Comparison of ENCODE assay signal across 1 fruit fly cellular context in genomic region chr2L:15913674-15914037, dm6.
TF ChIP-seq lines count a peak whose summit lies in the region.

No protein-coding gene starts in this region.

TF ChIP-seq in whole organism, embryonic, 481 proteins besides CTCF, POLR2A, EP300 and RAD21 (continued from another document and continues in another):
- peak; percentile 47 for TF ChIP-seq CG10543 (GFP tag; optimal IDR thresholded peaks at IDR 0.05; lab: Kevin White, UChicago)
- TF ChIP-seq fd64A (GFP tag; optimal IDR thresholded peaks at IDR 0.05; lab: Kevin White, UChicago) = peak; percentile 10
- TF ChIP-seq ftz-f1 (GFP tag; optimal IDR thresholded peaks at IDR 0.05; lab: Kevin White, UChicago) = peak; percentile 72
- TF ChIP-seq kay (GFP tag; optimal IDR thresholded peaks at IDR 0.05; lab: Kevin White, UChicago) = no peak
- no peak for TF ChIP-seq CG2712 (tag; optimal IDR thresholded peaks at IDR 0.05; lab: Kevin White, UChicago)
- no peak for TF ChIP-seq CG7963 (GFP tag; IDR thresholded peaks at IDR 0.05; lab: Robert Waterston, UW; ENCODE audit: partially characterized antibody)
- no peak for TF ChIP-seq lilli (GFP tag; optimal IDR thresholded peaks at IDR 0.05; lab: Kevin White, UChicago)
- TF ChIP-seq CG12769 (tag; optimal IDR thresholded peaks at IDR 0.05; lab: Kevin White, UChicago) = no peak
- TF ChIP-seq fd102C (GFP tag; optimal IDR thresholded peaks at IDR 0.05; lab: Kevin White, UChicago) = no peak
- no peak for TF ChIP-seq rib (GFP tag; IDR thresholded peaks at IDR 0.05; lab: Robert Waterston, UW)
- TF ChIP-seq pros (GFP tag; optimal IDR thresholded peaks at IDR 0.05; lab: Kevin White, UChicago) = no peak
- no peak for TF ChIP-seq CG32772 (GFP tag; IDR thresholded peaks at IDR 0.05; lab: Robert Waterston, UW)
- no peak for TF ChIP-seq Max (GFP tag; optimal IDR thresholded peaks at IDR 0.05; lab: Kevin White, UChicago)
- 0 out of 2 replicates have a peak, but pooled peaks have one; percentile 30 for TF ChIP-seq hbn (GFP tag; IDR thresholded peaks at IDR 0.05; lab: Robert Waterston, UW; ENCODE audit: partially characterized antibody)
- TF ChIP-seq toy (GFP tag; IDR thresholded peaks at IDR 0.05; lab: Robert Waterston, UW) = no peak
- no peak for TF ChIP-seq bab2 (GFP tag; optimal IDR thresholded peaks at IDR 0.05; lab: Kevin White, UChicago)
- TF ChIP-seq Tbp (GFP tag; optimal IDR thresholded peaks at IDR 0.05; lab: Kevin White, UChicago) = no peak
- no peak for TF ChIP-seq trh (GFP tag; optimal IDR thresholded peaks at IDR 0.05; lab: Kevin White, UChicago)
- no peak for TF ChIP-seq Drgx (GFP tag; IDR thresholded peaks at IDR 0.05; lab: Robert Waterston, UW)
- TF ChIP-seq CG8924 (tag; optimal IDR thresholded peaks at IDR 0.05; lab: Kevin White, UChicago) = peak; percentile 91
- no peak for TF ChIP-seq CG4617 (GFP tag; optimal IDR thresholded peaks at IDR 0.05; lab: Kevin White, UChicago; ENCODE audit: borderline replicate concordance)
- TF ChIP-seq CG4328 (GFP tag; optimal IDR thresholded peaks at IDR 0.05; lab: Kevin White, UChicago) = no peak
- no peak for TF ChIP-seq CG11696 (GFP tag; IDR thresholded peaks at IDR 0.05; lab: Robert Waterston, UW)
- no peak for TF ChIP-seq dan (GFP tag; IDR thresholded peaks at IDR 0.05; lab: Robert Waterston, UW)
- no peak for TF ChIP-seq Hr78 (GFP tag; optimal IDR thresholded peaks at IDR 0.05; lab: Kevin White, UChicago)
- TF ChIP-seq CG14050 (GFP tag; IDR thresholded peaks at IDR 0.05; lab: Robert Waterston, UW) = no peak
- no peak for TF ChIP-seq ems (GFP tag; optimal IDR thresholded peaks at IDR 0.05; lab: Kevin White, UChicago)
- TF ChIP-seq Neu2 (GFP tag; optimal IDR thresholded peaks at IDR 0.05; lab: Kevin White, UChicago; ENCODE audit: borderline replicate concordance) = no peak
- TF ChIP-seq Dp (GFP tag; optimal IDR thresholded peaks at IDR 0.05; lab: Kevin White, UChicago) = no peak
- no peak for TF ChIP-seq CG3838 (GFP tag; optimal IDR thresholded peaks at IDR 0.05; lab: Kevin White, UChicago)
- no peak for TF ChIP-seq ara (GFP tag; IDR thresholded peaks at IDR 0.05; lab: Robert Waterston, UW)
- TF ChIP-seq Gsc (GFP tag; IDR thresholded peaks at IDR 0.05; lab: Robert Waterston, UW) = no peak
- no peak for TF ChIP-seq CG17186 (GFP tag; optimal IDR thresholded peaks at IDR 0.05; lab: Kevin White, UChicago)
- no peak for TF ChIP-seq lmd (GFP tag; IDR thresholded peaks at IDR 0.05; lab: Robert Waterston, UW)
- no peak for TF ChIP-seq stwl (tag; optimal IDR thresholded peaks at IDR 0.05; lab: Kevin White, UChicago)
- TF ChIP-seq salm (tag; optimal IDR thresholded peaks at IDR 0.05; lab: Kevin White, UChicago) = no peak
- no peak for TF ChIP-seq CG14667 (GFP tag; IDR thresholded peaks at IDR 0.05; lab: Robert Waterston, UW)
- TF ChIP-seq ash1 (GFP tag; optimal IDR thresholded peaks at IDR 0.05; lab: Kevin White, UChicago) = no peak
- TF ChIP-seq CG18599 (GFP tag; optimal IDR thresholded peaks at IDR 0.05; lab: Kevin White, UChicago) = no peak
- TF ChIP-seq CG17612 (GFP tag; IDR thresholded peaks at IDR 0.05; lab: Robert Waterston, UW) = no peak
- no peak for TF ChIP-seq pita (GFP tag; optimal IDR thresholded peaks at IDR 0.05; lab: Kevin White, UChicago)
- TF ChIP-seq CG17912 (GFP tag; optimal IDR thresholded peaks at IDR 0.05; lab: Kevin White, UChicago) = no peak
- no peak for TF ChIP-seq NK7.1 (GFP tag; optimal IDR thresholded peaks at IDR 0.05; lab: Kevin White, UChicago)
- no peak for TF ChIP-seq CG5180 (GFP tag; optimal IDR thresholded peaks at IDR 0.05; lab: Kevin White, UChicago)
- no peak for TF ChIP-seq CG7745 (tag; optimal IDR thresholded peaks at IDR 0.05; lab: Kevin White, UChicago)
- peak; percentile 86 for TF ChIP-seq abd-A (tag; optimal IDR thresholded peaks at IDR 0.05; lab: Kevin White, UChicago)
- TF ChIP-seq CG7271 (tag; optimal IDR thresholded peaks at IDR 0.05; lab: Kevin White, UChicago) = no peak
- TF ChIP-seq Sin3A (optimal IDR thresholded peaks at IDR 0.05; lab: Kevin White, UChicago) = no peak
- no peak for TF ChIP-seq usp (GFP tag; optimal IDR thresholded peaks at IDR 0.05; lab: Kevin White, UChicago)
- TF ChIP-seq TFAM (GFP tag; optimal IDR thresholded peaks at IDR 0.05; lab: Kevin White, UChicago) = no peak
- TF ChIP-seq chinmo (GFP tag; IDR thresholded peaks at IDR 0.05; lab: Robert Waterston, UW; ENCODE audit: partially characterized antibody) = peak; percentile 89; the same call in 2 of the 4 replicates
- TF ChIP-seq CG15479 (GFP tag; optimal IDR thresholded peaks at IDR 0.05; lab: Kevin White, UChicago) = no peak
- TF ChIP-seq CG10321 (GFP tag; IDR thresholded peaks at IDR 0.05; lab: Robert Waterston, UW) = no peak
- TF ChIP-seq Camta (GFP tag; optimal IDR thresholded peaks at IDR 0.05; lab: Kevin White, UChicago) = no peak
- TF ChIP-seq esg (GFP tag; conservative IDR thresholded peaks at IDR 0.05; lab: Robert Waterston, UW) = no peak
- no peak for TF ChIP-seq CG31365 (tag; optimal IDR thresholded peaks at IDR 0.05; lab: Kevin White, UChicago)
- no peak for TF ChIP-seq CG17829 (tag; optimal IDR thresholded peaks at IDR 0.05; lab: Kevin White, UChicago)
- TF ChIP-seq zfh1 (GFP tag; IDR thresholded peaks at IDR 0.05; lab: Robert Waterston, UW) = no peak
- no peak for TF ChIP-seq CG15601 (tag; optimal IDR thresholded peaks at IDR 0.05; lab: Kevin White, UChicago)
- TF ChIP-seq CG32767 (GFP tag; IDR thresholded peaks at IDR 0.05; lab: Robert Waterston, UW) = no peak
- no peak for TF ChIP-seq fd3F (GFP tag; optimal IDR thresholded peaks at IDR 0.05; lab: Kevin White, UChicago)
- no peak for TF ChIP-seq CG2678 (tag; optimal IDR thresholded peaks at IDR 0.05; lab: Kevin White, UChicago)
- TF ChIP-seq lbe (GFP tag; optimal IDR thresholded peaks at IDR 0.05; lab: Kevin White, UChicago) = no peak
- TF ChIP-seq seq (GFP tag; IDR thresholded peaks at IDR 0.05; lab: Robert Waterston, UW) = no peak
- no peak for TF ChIP-seq Nf-YC (tag; optimal IDR thresholded peaks at IDR 0.05; lab: Kevin White, UChicago)
- 0 out of 3 replicates have a peak, but pooled peaks have one; percentile 22 for TF ChIP-seq CG6175 (GFP tag; IDR thresholded peaks at IDR 0.05; lab: Robert Waterston, UW)
- TF ChIP-seq CG3065 (GFP tag; optimal IDR thresholded peaks at IDR 0.05; lab: Kevin White, UChicago) = no peak
- no peak for TF ChIP-seq Nf-YA (GFP tag; IDR thresholded peaks at IDR 0.05; lab: Robert Waterston, UW)
- no peak for TF ChIP-seq CG3726 (GFP tag; IDR thresholded peaks at IDR 0.05; lab: Robert Waterston, UW)
- TF ChIP-seq z (GFP tag; IDR thresholded peaks at IDR 0.05; lab: Robert Waterston, UW) = no peak
- TF ChIP-seq CG13123 (GFP tag; optimal IDR thresholded peaks at IDR 0.05; lab: Kevin White, UChicago) = no peak
- 0 out of 2 replicates have a peak, but pooled peaks have one; percentile 50 for TF ChIP-seq chm (GFP tag; IDR thresholded peaks at IDR 0.05; lab: Robert Waterston, UW)
- TF ChIP-seq hkb (optimal IDR thresholded peaks at IDR 0.05; lab: Kevin White, UChicago) = no peak
- TF ChIP-seq hkb (GFP tag; IDR thresholded peaks at IDR 0.05; lab: Robert Waterston, UW) = no peak
- TF ChIP-seq exex (tag; optimal IDR thresholded peaks at IDR 0.05; lab: Kevin White, UChicago) = peak; percentile 24
- no peak for TF ChIP-seq CG6854 (GFP tag; optimal IDR thresholded peaks at IDR 0.05; lab: Kevin White, UChicago)
- no peak for TF ChIP-seq CG13624 (GFP tag; optimal IDR thresholded peaks at IDR 0.05; lab: Kevin White, UChicago)
- TF ChIP-seq CG1233 (GFP tag; optimal IDR thresholded peaks at IDR 0.05; lab: Kevin White, UChicago) = no peak
- no peak for TF ChIP-seq tin (GFP tag; optimal IDR thresholded peaks at IDR 0.05; lab: Kevin White, UChicago)
- TF ChIP-seq CG32532 (GFP tag; IDR thresholded peaks at IDR 0.05; lab: Robert Waterston, UW) = 0 out of 2 replicates have a peak, but pooled peaks have one; percentile 4
- TF ChIP-seq CG12942 (GFP tag; optimal IDR thresholded peaks at IDR 0.05; lab: Kevin White, UChicago) = no peak
- TF ChIP-seq CG14965 (GFP tag; optimal IDR thresholded peaks at IDR 0.05; lab: Kevin White, UChicago; ENCODE audit: borderline replicate concordance) = no peak
- TF ChIP-seq CkIIα-i1 (GFP tag; IDR thresholded peaks at IDR 0.05; lab: Robert Waterston, UW) = no peak
- peak; percentile 11; the same call in 1 of the 3 replicates for TF ChIP-seq Aef1 (GFP tag; IDR thresholded peaks at IDR 0.05; lab: Robert Waterston, UW)
- peak; percentile 69 for TF ChIP-seq cwo (GFP tag; optimal IDR thresholded peaks at IDR 0.05; lab: Kevin White, UChicago)
- no peak for TF ChIP-seq Hsf (GFP tag; optimal IDR thresholded peaks at IDR 0.05; lab: Kevin White, UChicago)
- no peak for TF ChIP-seq wek (GFP tag; optimal IDR thresholded peaks at IDR 0.05; lab: Kevin White, UChicago)
- no peak for TF ChIP-seq gcm (GFP tag; optimal IDR thresholded peaks at IDR 0.05; lab: Kevin White, UChicago)
- TF ChIP-seq gsb-n (tag; optimal IDR thresholded peaks at IDR 0.05; lab: Kevin White, UChicago) = no peak
- TF ChIP-seq BtbVII (GFP tag; optimal IDR thresholded peaks at IDR 0.05; lab: Kevin White, UChicago) = no peak
- no peak for TF ChIP-seq CG10431 (GFP tag; optimal IDR thresholded peaks at IDR 0.05; lab: Kevin White, UChicago)
- TF ChIP-seq D19B (GFP tag; optimal IDR thresholded peaks at IDR 0.05; lab: Kevin White, UChicago) = no peak
- TF ChIP-seq CG17385 (GFP tag; optimal IDR thresholded peaks at IDR 0.05; lab: Kevin White, UChicago) = no peak
- no peak for TF ChIP-seq sim (GFP tag; IDR thresholded peaks at IDR 0.05; lab: Robert Waterston, UW)
- TF ChIP-seq CG31224 (GFP tag; IDR thresholded peaks at IDR 0.05; lab: Robert Waterston, UW) = peak; percentile 95
- TF ChIP-seq CG4424 (GFP tag; optimal IDR thresholded peaks at IDR 0.05; lab: Kevin White, UChicago) = no peak
- no peak for TF ChIP-seq Nf-YB (GFP tag; optimal IDR thresholded peaks at IDR 0.05; lab: Kevin White, UChicago)
- no peak for TF ChIP-seq HmgD (GFP tag; optimal IDR thresholded peaks at IDR 0.05; lab: Kevin White, UChicago)
- no peak for TF ChIP-seq vfl (GFP tag; optimal IDR thresholded peaks at IDR 0.05; lab: Kevin White, UChicago)
- TF ChIP-seq Six4 (GFP tag; optimal IDR thresholded peaks at IDR 0.05; lab: Kevin White, UChicago) = no peak
- TF ChIP-seq CG6272 (GFP tag; IDR thresholded peaks at IDR 0.05; lab: Robert Waterston, UW) = no peak
- no peak for TF ChIP-seq btn (GFP tag; optimal IDR thresholded peaks at IDR 0.05; lab: Kevin White, UChicago)
- TF ChIP-seq CG14441 (GFP tag; IDR thresholded peaks at IDR 0.05; lab: Robert Waterston, UW) = no peak
- peak; percentile 28 for TF ChIP-seq CG12299 (tag; optimal IDR thresholded peaks at IDR 0.05; lab: Kevin White, UChicago)
- no peak for TF ChIP-seq ham (GFP tag; IDR thresholded peaks at IDR 0.05; lab: Robert Waterston, UW)
- TF ChIP-seq sqz (GFP tag; optimal IDR thresholded peaks at IDR 0.05; lab: Kevin White, UChicago) = no peak
- TF ChIP-seq CG11560 (tag; IDR thresholded peaks at IDR 0.05; lab: Robert Waterston, UW) = no peak
- TF ChIP-seq CG6689 (GFP tag; IDR thresholded peaks at IDR 0.05; lab: Robert Waterston, UW) = no peak
- TF ChIP-seq Deaf1 (tag; optimal IDR thresholded peaks at IDR 0.05; lab: Kevin White, UChicago) = peak; percentile 83
- peak; percentile 44 for TF ChIP-seq Blimp-1 (GFP tag; optimal IDR thresholded peaks at IDR 0.05; lab: Kevin White, UChicago)
- no peak for TF ChIP-seq vvl (GFP tag; IDR thresholded peaks at IDR 0.05; lab: Robert Waterston, UW)
- no peak for TF ChIP-seq CG17361 (GFP tag; IDR thresholded peaks at IDR 0.05; lab: Robert Waterston, UW)
- no peak for TF ChIP-seq dm (GFP tag; optimal IDR thresholded peaks at IDR 0.05; lab: Kevin White, UChicago)
- TF ChIP-seq tap (tag; optimal IDR thresholded peaks at IDR 0.05; lab: Kevin White, UChicago) = no peak
- no peak for TF ChIP-seq CG4404 (GFP tag; IDR thresholded peaks at IDR 0.05; lab: Robert Waterston, UW)
- peak in 1 of 3 experiments; percentile 76 for TF ChIP-seq Stat92E (GFP tag; optimal IDR thresholded peaks at IDR 0.05; lab: Kevin White, UChicago)
- no peak for TF ChIP-seq bsh (GFP tag; optimal IDR thresholded peaks at IDR 0.05; lab: Kevin White, UChicago)
- TF ChIP-seq CG12155 (GFP tag; optimal IDR thresholded peaks at IDR 0.05; lab: Kevin White, UChicago) = no peak
- TF ChIP-seq CG31388 (GFP tag; optimal IDR thresholded peaks at IDR 0.05; lab: Kevin White, UChicago) = no peak
- TF ChIP-seq so (GFP tag; IDR thresholded peaks at IDR 0.05; lab: Robert Waterston, UW) = peak; percentile 22; the same call in 1 of the 3 replicates
- TF ChIP-seq slbo (GFP tag; IDR thresholded peaks at IDR 0.05; lab: Robert Waterston, UW) = no peak
- no peak for TF ChIP-seq CG15011 (GFP tag; optimal IDR thresholded peaks at IDR 0.05; lab: Kevin White, UChicago)
- no peak for TF ChIP-seq nerfin-2 (GFP tag; IDR thresholded peaks at IDR 0.05; lab: Robert Waterston, UW; ENCODE audit: partially characterized antibody)
- no peak for TF ChIP-seq CG17328 (GFP tag; IDR thresholded peaks at IDR 0.05; lab: Robert Waterston, UW)
- peak; percentile 81 for TF ChIP-seq CG34376 (GFP tag; optimal IDR thresholded peaks at IDR 0.05; lab: Kevin White, UChicago)
- peak; percentile 75 for TF ChIP-seq sens (GFP tag; lab: Kevin White, UChicago)
- TF ChIP-seq CG11695 (GFP tag; IDR thresholded peaks at IDR 0.05; lab: Robert Waterston, UW) = no peak
- TF ChIP-seq onecut (GFP tag; IDR thresholded peaks at IDR 0.05; lab: Robert Waterston, UW) = no peak
- TF ChIP-seq CG3163 (GFP tag; optimal IDR thresholded peaks at IDR 0.05; lab: Kevin White, UChicago) = no peak
- TF ChIP-seq NFAT (GFP tag; IDR thresholded peaks at IDR 0.05; lab: Robert Waterston, UW) = peak; percentile 9; the same call in 1 of the 2 replicates
- TF ChIP-seq crp (GFP tag; optimal IDR thresholded peaks at IDR 0.05; lab: Kevin White, UChicago) = no peak
- no peak for TF ChIP-seq CG13424 (tag; optimal IDR thresholded peaks at IDR 0.05; lab: Kevin White, UChicago)
- no peak for TF ChIP-seq Hr3 (GFP tag; optimal IDR thresholded peaks at IDR 0.05; lab: Kevin White, UChicago)
- no peak for TF ChIP-seq CG18764 (GFP tag; optimal IDR thresholded peaks at IDR 0.05; lab: Kevin White, UChicago)
- no peak for TF ChIP-seq Bteb2 (GFP tag; optimal IDR thresholded peaks at IDR 0.05; lab: Kevin White, UChicago)
- 0 out of 4 replicates have a peak, but pooled peaks have one; percentile 44 for TF ChIP-seq Dll (GFP tag; IDR thresholded peaks at IDR 0.05; lab: Robert Waterston, UW; ENCODE audit: partially characterized antibody)
- no peak for TF ChIP-seq Optix (GFP tag; IDR thresholded peaks at IDR 0.05; lab: Robert Waterston, UW)
- no peak for TF ChIP-seq HLHmδ (GFP tag; optimal IDR thresholded peaks at IDR 0.05; lab: Kevin White, UChicago)
